Fruit fly (Drosophila melanogaster): ENCODE results near the gene rst.

Gene rst

DNA sequence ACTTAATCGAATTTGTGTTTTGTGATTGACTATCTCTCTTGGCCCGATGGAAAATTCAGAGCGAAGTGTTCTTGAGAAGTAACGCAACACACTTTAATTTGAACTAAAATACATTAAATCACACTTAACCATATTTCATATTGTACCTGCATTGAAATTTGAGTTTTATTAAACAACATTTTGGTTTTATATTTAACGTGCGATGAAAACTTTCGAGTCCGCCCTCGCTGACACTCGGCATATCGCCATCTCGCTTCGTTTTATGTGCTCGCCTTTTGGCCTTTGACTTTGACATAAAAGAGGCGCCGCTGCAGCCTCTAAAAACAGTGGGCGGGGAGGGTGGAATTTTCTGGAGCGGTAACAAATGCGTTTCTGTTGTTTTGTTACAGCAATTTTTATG is 48.8 kb upstream of the rst start (continued):
- TF ChIP-seq vvl (GFP tag; IDR thresholded peaks at IDR 0.05): peak; percentile 84
- TF ChIP-seq CG9817 (tag; optimal IDR thresholded peaks at IDR 0.05): no peak
- peak; percentile 71 for TF ChIP-seq CG4424 (GFP tag; optimal IDR thresholded peaks at IDR 0.05)
- peak; percentile 16 for TF ChIP-seq Side (GFP tag; optimal IDR thresholded peaks at IDR 0.05)
- peak; percentile 71 for TF ChIP-seq CG17829 (tag; optimal IDR thresholded peaks at IDR 0.05)
- peak; percentile 79 for TF ChIP-seq CG14710 (tag; optimal IDR thresholded peaks at IDR 0.05)
- peak; percentile 44 for TF ChIP-seq CG3407 (GFP tag; optimal IDR thresholded peaks at IDR 0.05)
- TF ChIP-seq CG6854 (GFP tag; optimal IDR thresholded peaks at IDR 0.05): no peak
- TF ChIP-seq CG18764 (GFP tag; optimal IDR thresholded peaks at IDR 0.05): peak; percentile 45
- TF ChIP-seq Vsx1 (GFP tag; optimal IDR thresholded peaks at IDR 0.05): no peak
- peak; percentile 82 for TF ChIP-seq CG7839 (tag; optimal IDR thresholded peaks at IDR 0.05)
- TF ChIP-seq CG8359 (GFP tag; optimal IDR thresholded peaks at IDR 0.05; ENCODE audit: borderline replicate concordance): peak; percentile 18
- peak; percentile 75 for TF ChIP-seq HLH3B (GFP tag; IDR thresholded peaks at IDR 0.05)
- TF ChIP-seq dm (GFP tag; optimal IDR thresholded peaks at IDR 0.05): peak; percentile 15
- TF ChIP-seq wdn (GFP tag; IDR thresholded peaks at IDR 0.05): 0 out of 2 replicates have a peak, but pooled peaks have one; percentile 22
- TF ChIP-seq CG17912 (GFP tag; optimal IDR thresholded peaks at IDR 0.05): no peak
- TF ChIP-seq CG11560 (tag; IDR thresholded peaks at IDR 0.05): 0 out of 3 replicates have a peak, but pooled peaks have one; percentile 16
- peak; percentile 20 for TF ChIP-seq sd (tag; optimal IDR thresholded peaks at IDR 0.05)
- 0 out of 2 replicates have a peak, but pooled peaks have one; percentile 28 for TF ChIP-seq sens-2 (GFP tag; IDR thresholded peaks at IDR 0.05)
- TF ChIP-seq cwo (GFP tag; optimal IDR thresholded peaks at IDR 0.05): peak; percentile 26
- TF ChIP-seq CG33213 (GFP tag; optimal IDR thresholded peaks at IDR 0.05): peak; percentile 1
- 0 out of 3 replicates have a peak, but pooled peaks have one; percentile 26 for TF ChIP-seq Aef1 (GFP tag; IDR thresholded peaks at IDR 0.05)
- 0 out of 2 replicates have a peak, but pooled peaks have one; percentile 28 for TF ChIP-seq Rx (GFP tag; IDR thresholded peaks at IDR 0.05)
- TF ChIP-seq sr (GFP tag; IDR thresholded peaks at IDR 0.05): peak; percentile 17; the same call in 1 of the 3 replicates
- peak; percentile 99 for TF ChIP-seq CG18476 (GFP tag; optimal IDR thresholded peaks at IDR 0.05)
- TF ChIP-seq ase (GFP tag; IDR thresholded peaks at IDR 0.05): no peak
- peak; percentile 34 for TF ChIP-seq Ets97D (GFP tag; optimal IDR thresholded peaks at IDR 0.05)
- TF ChIP-seq Sry-δ (GFP tag; optimal IDR thresholded peaks at IDR 0.05): peak; percentile 22
- peak; percentile 57; the same call in 2 of the 3 replicates for TF ChIP-seq croc (GFP tag; conservative IDR thresholded peaks at IDR 0.05)
- peak; percentile 71 for TF ChIP-seq CG17361 (GFP tag; IDR thresholded peaks at IDR 0.05)
- no peak for TF ChIP-seq CG8290 (GFP tag; optimal IDR thresholded peaks at IDR 0.05)
- TF ChIP-seq CG8290 (tag; optimal IDR thresholded peaks at IDR 0.05): peak in 1 of 2 experiments; percentile 73
- TF ChIP-seq CG16779 (GFP tag; IDR thresholded peaks at IDR 0.05): no peak
- TF ChIP-seq cad (GFP tag; optimal IDR thresholded peaks at IDR 0.05): no peak
- peak; percentile 54 for TF ChIP-seq CG1233 (GFP tag; optimal IDR thresholded peaks at IDR 0.05)
- peak; percentile 86 for TF ChIP-seq CG17328 (GFP tag; IDR thresholded peaks at IDR 0.05)
- peak; percentile 51 for TF ChIP-seq CG15269 (tag; optimal IDR thresholded peaks at IDR 0.05)
- peak; percentile 78 for TF ChIP-seq Blimp-1 (GFP tag; optimal IDR thresholded peaks at IDR 0.05)
- peak; percentile 84 for TF ChIP-seq Abd-B (GFP tag; optimal IDR thresholded peaks at IDR 0.05)
- TF ChIP-seq ab (GFP tag; optimal IDR thresholded peaks at IDR 0.05): peak; percentile 11
- peak; percentile 90 for TF ChIP-seq Ets65A (GFP tag)
- TF ChIP-seq Dad (GFP tag; optimal IDR thresholded peaks at IDR 0.05): peak; percentile 16
- TF ChIP-seq trh (GFP tag; optimal IDR thresholded peaks at IDR 0.05): no peak
- TF ChIP-seq CG15479 (GFP tag; optimal IDR thresholded peaks at IDR 0.05): no peak
- peak; percentile 17 for TF ChIP-seq CG13123 (GFP tag; optimal IDR thresholded peaks at IDR 0.05)
- peak; percentile 44; the same call in 1 of the 3 replicates for TF ChIP-seq CG11456 (GFP tag; IDR thresholded peaks at IDR 0.05)
- peak; percentile 49 to 53 for TF ChIP-seq dpn (GFP tag; optimal IDR thresholded peaks at IDR 0.05)
- TF ChIP-seq HmgZ (tag; optimal IDR thresholded peaks at IDR 0.05): peak; percentile 19
- peak; percentile 65 for TF ChIP-seq Optix (GFP tag; IDR thresholded peaks at IDR 0.05)
- no peak for TF ChIP-seq ash1 (GFP tag; optimal IDR thresholded peaks at IDR 0.05)
- TF ChIP-seq CG11723 (GFP tag; optimal IDR thresholded peaks at IDR 0.05): peak; percentile 47

All from whole organism, embryonic.